Worm (Caenorhabditis elegans): ENCODE data around the gene F07A11.1.
"Not testable (repeated sequence)": the region's sequence is repeated elsewhere in the genome, so short reads cannot be mapped to it uniquely, and the experiment has no call there.

Gene F07A11.1

ce11 chrII:11566970-11567711 is 24.8 kb downstream of the F07A11.1 start, which contains the start of gene F54D5.5 (continued):
- TF ChIP-seq unc-55 (GFP tag; optimal IDR thresholded peaks at IDR 0.05) (peak; percentile 34), egl-27 (tag; optimal IDR thresholded peaks at IDR 0.05) (no peak), nhr-129 (tag; optimal IDR thresholded peaks at IDR 0.05) (peak; percentile 54), dmd-4 (tag; optimal IDR thresholded peaks at IDR 0.05) (no peak), lin-13 (GFP tag; optimal IDR thresholded peaks at IDR 0.05) (no peak), ceh-16 (tag; optimal IDR thresholded peaks at IDR 0.05) (no peak), Y55F3AM.14 (GFP tag; optimal IDR thresholded peaks at IDR 0.05) (no peak), unc-62 (GFP tag; optimal IDR thresholded peaks at IDR 0.05) (no peak), lin-11 (tag; optimal IDR thresholded peaks at IDR 0.05) (peak; percentile 33)

ce11 chrII:11564127-11564526 is 27.8 kb downstream of the F07A11.1 start, which contains the start of gene F54D5.15:
Gene F54D5.15, minus strand, starts transcription at chrII:11564227.
- no peak for TF ChIP-seq lsy-2 (tag; optimal IDR thresholded peaks at IDR 0.05)
- no peak for TF ChIP-seq lin-13 (GFP tag; optimal IDR thresholded peaks at IDR 0.05)
- no peak for TF ChIP-seq nhr-25 (tag; optimal IDR thresholded peaks at IDR 0.05)
- TF ChIP-seq crh-2 (tag; optimal IDR thresholded peaks at IDR 0.05), result no peak
- TF ChIP-seq ztf-4 (tag; optimal IDR thresholded peaks at IDR 0.05), result no peak
- TF ChIP-seq snpc-4 (tag; optimal IDR thresholded peaks at IDR 0.05), result no peak
- no peak for TF ChIP-seq ama-1 (optimal IDR thresholded peaks at IDR 0.05)
- TF ChIP-seq Y55F3AM.14 (GFP tag; optimal IDR thresholded peaks at IDR 0.05), result no peak
- no peak for TF ChIP-seq aly-2 (tag; optimal IDR thresholded peaks at IDR 0.05)
- TF ChIP-seq elt-1 (tag; optimal IDR thresholded peaks at IDR 0.05), result no peak
- no peak for TF ChIP-seq nhr-237 (tag; optimal IDR thresholded peaks at IDR 0.05)
- TF ChIP-seq nhr-10 (tag; optimal IDR thresholded peaks at IDR 0.05), result no peak
- no peak for TF ChIP-seq elt-3 (tag; optimal IDR thresholded peaks at IDR 0.05)
- TF ChIP-seq nhr-129 (tag; optimal IDR thresholded peaks at IDR 0.05), result no peak
- no peak for TF ChIP-seq R02D3.7 (tag; optimal IDR thresholded peaks at IDR 0.05)

ce11 chrII:11556338-11556737 is 35.6 kb downstream of the F07A11.1 start, which contains the start of gene F54D5.17:
Gene F54D5.17, plus strand, starts transcription at chrII:11556638.
- TF ChIP-seq lin-11 (tag; optimal IDR thresholded peaks at IDR 0.05) (no peak), sma-9 (GFP tag; optimal IDR thresholded peaks at IDR 0.05) (no peak), sma-9 (tag; optimal IDR thresholded peaks at IDR 0.05) (no peak)

- TF ChIP-seq nhr-77 (tag; optimal IDR thresholded peaks at IDR 0.05) (no peak), nhr-23 (tag; optimal IDR thresholded peaks at IDR 0.05) (no peak), R02D3.7 (tag; optimal IDR thresholded peaks at IDR 0.05) (no peak)
These were observed 36.3 kb downstream of the F07A11.1 start, which contains the start of gene F54D5.24 for ce11 chrII:11555634-11556033. Gene F54D5.24, plus strand, starts transcription at chrII:11555949.

ce11 chrII:11551981-11552380 is 39.9 kb downstream of the F07A11.1 start, which contains the start of gene dhgd-1:
Gene dhgd-1, minus strand, starts transcription at chrII:11552081.
- not testable (repeated sequence) for TF ChIP-seq nhr-12, nhr-25, nhr-21 (tag; optimal IDR thresholded peaks at IDR 0.05)

ce11 chrII:11547254-11547687 is 44.7 kb downstream of the F07A11.1 start, which contains the start of gene F54D5.7:
Gene F54D5.7, plus strand, starts transcription at chrII:11547517.
- TF ChIP-seq mbf-1 (tag; optimal IDR thresholded peaks at IDR 0.05), result no peak
- TF ChIP-seq lin-39 (tag; optimal IDR thresholded peaks at IDR 0.05), result no peak
- peak; percentile 58 for TF ChIP-seq sma-9 (GFP tag; optimal IDR thresholded peaks at IDR 0.05)
- no peak for TF ChIP-seq sma-9 (tag; optimal IDR thresholded peaks at IDR 0.05)
- TF ChIP-seq ztf-1 (GFP tag; conservative IDR thresholded peaks at IDR 0.05), result 0 out of 2 replicates have a peak, but pooled peaks have one; percentile 83
- TF ChIP-seq ceh-16 (tag; optimal IDR thresholded peaks at IDR 0.05), result peak; percentile 3
- no peak for TF ChIP-seq lin-11 (tag; optimal IDR thresholded peaks at IDR 0.05)
- no peak for TF ChIP-seq nhr-12 (tag; optimal IDR thresholded peaks at IDR 0.05)
- peak; percentile 96 for TF ChIP-seq ztf-4 (tag; optimal IDR thresholded peaks at IDR 0.05)
- TF ChIP-seq mdl-1 (tag; optimal IDR thresholded peaks at IDR 0.05), result peak in 1 of 2 experiments; percentile 64
- no peak for TF ChIP-seq ztf-11 (tag; optimal IDR thresholded peaks at IDR 0.05)
- TF ChIP-seq nhr-6 (tag; optimal IDR thresholded peaks at IDR 0.05), result peak; percentile 52
- TF ChIP-seq ZK546.5 (tag; optimal IDR thresholded peaks at IDR 0.05), result no peak
- TF ChIP-seq nhr-77 (tag; optimal IDR thresholded peaks at IDR 0.05), result no peak
- TF ChIP-seq elt-1 (tag; optimal IDR thresholded peaks at IDR 0.05), result no peak
- no peak for TF ChIP-seq peb-1 (tag; optimal IDR thresholded peaks at IDR 0.05)
- TF ChIP-seq fos-1 (tag; optimal IDR thresholded peaks at IDR 0.05), result peak; percentile 13
- peak; percentile 50 for TF ChIP-seq lin-13 (GFP tag; optimal IDR thresholded peaks at IDR 0.05)
- peak; percentile 20 for TF ChIP-seq unc-62 (GFP tag; optimal IDR thresholded peaks at IDR 0.05)
- no peak for TF ChIP-seq snpc-4 (tag; optimal IDR thresholded peaks at IDR 0.05)
- TF ChIP-seq dmd-4 (tag; optimal IDR thresholded peaks at IDR 0.05), result no peak
- TF ChIP-seq ama-1 (optimal IDR thresholded peaks at IDR 0.05), result peak; percentile 99
- TF ChIP-seq skn-1 (tag; optimal IDR thresholded peaks at IDR 0.05), result no peak
- TF ChIP-seq Y55F3AM.14 (GFP tag; optimal IDR thresholded peaks at IDR 0.05), result no peak
- TF ChIP-seq nhr-237 (tag; optimal IDR thresholded peaks at IDR 0.05), result no peak
- TF ChIP-seq alr-1 (tag; optimal IDR thresholded peaks at IDR 0.05), result no peak
- peak; percentile 27 for TF ChIP-seq sem-4 (tag; optimal IDR thresholded peaks at IDR 0.05)
- TF ChIP-seq nhr-11 (tag; optimal IDR thresholded peaks at IDR 0.05), result no peak
- peak; percentile 24 to 75 for TF ChIP-seq lsy-2 (tag; optimal IDR thresholded peaks at IDR 0.05)

Data from whole organism, L2 larva.